Fruit fly (Drosophila melanogaster) whole organism, embryonic: ENCODE results near the gene CG42232.

Experiments used
- Adf1 ChIP-seq: fragments of 200-800 bp; sonication (Bioruptor generic); IDR thresholded peaks from 2 replicates; pipeline ENCODE4 v1.3.6; 2022; ENCODE audit warnings: missing biosample characterization, missing genetic modification characterization
- Asciz ChIP-seq: fragments of 200-800 bp; sonication (Bioruptor generic); optimal IDR thresholded peaks from 2 replicates; lab custom pipeline; 2017; ENCODE audit warnings: missing biosample characterization, mild to moderate bottlenecking, missing genetic modification characterization, missing genetic modification reagents
- Atf3 ChIP-seq: fragments of 200-800 bp; sonication (Bioruptor generic); optimal IDR thresholded peaks from 3 replicates; lab custom pipeline; 2016; ENCODE audit warnings: missing biosample characterization, missing genetic modification characterization
- CG10431 ChIP-seq: fragments of 200-800 bp; sonication (Bioruptor generic); optimal IDR thresholded peaks from 3 replicates; lab custom pipeline; 2018; ENCODE audit warnings: missing biosample characterization, mild to moderate bottlenecking, missing genetic modification characterization
- CG12155 ChIP-seq: fragments of 200-800 bp; sonication (Bioruptor generic); optimal IDR thresholded peaks from 3 replicates; lab custom pipeline; 2016; ENCODE audit warnings: missing biosample characterization, missing genetic modification characterization
- CG13123 ChIP-seq: fragments of 200-800 bp; sonication (Bioruptor generic); optimal IDR thresholded peaks from 2 replicates; lab custom pipeline; 2016; ENCODE audit warnings: missing biosample characterization, missing genetic modification characterization
- CG13775 ChIP-seq: fragments of 200-800 bp; sonication (Bioruptor generic); optimal IDR thresholded peaks from 3 replicates; lab custom pipeline; 2017; ENCODE audit warnings: missing biosample characterization, mild to moderate bottlenecking, missing genetic modification characterization
- CG1603 ChIP-seq: fragments of 200-800 bp; sonication (Bioruptor generic); optimal IDR thresholded peaks from 2 replicates; lab custom pipeline; 2019; ENCODE audit warnings: missing biosample characterization, mild to moderate bottlenecking, missing genetic modification characterization, moderate library complexity
- CG17829 ChIP-seq: fragments of 200-800 bp; optimal IDR thresholded peaks from 2 replicates; lab custom pipeline; 2019; ENCODE audit warnings: missing biosample characterization, mild to moderate bottlenecking, missing genetic modification characterization, moderate library complexity
- CG17912 ChIP-seq: fragments of 200-800 bp; sonication (Bioruptor generic); optimal IDR thresholded peaks from 2 replicates; lab custom pipeline; 2018; ENCODE audit warnings: missing biosample characterization, mild to moderate bottlenecking, missing genetic modification characterization
- CG30403 ChIP-seq: fragments of 200-800 bp; sonication (Bioruptor generic); optimal IDR thresholded peaks from 3 replicates; lab custom pipeline; 2016; ENCODE audit warnings: missing biosample characterization, missing genetic modification characterization
- CG6689 ChIP-seq: fragments of 200-800 bp; sonication (Bioruptor generic); IDR thresholded peaks from 2 replicates; pipeline ENCODE4 v1.3.6; 2022; ENCODE audit warnings: missing biosample characterization, missing genetic modification characterization
- CG6854 ChIP-seq: fragments of 200-800 bp; sonication (Bioruptor generic); optimal IDR thresholded peaks from 3 replicates; lab custom pipeline; 2017; ENCODE audit warnings: missing biosample characterization, mild to moderate bottlenecking, missing genetic modification characterization
- CG7372 ChIP-seq: fragments of 200-800 bp; sonication (Bioruptor generic); IDR thresholded peaks from 2 replicates; pipeline ENCODE4 v1.3.6; 2022; ENCODE audit warnings: missing biosample characterization, missing genetic modification characterization
- CG7745 ChIP-seq: fragments of 200-800 bp; sonication (Bioruptor generic); optimal IDR thresholded peaks from 2 replicates; lab custom pipeline; 2018; ENCODE audit warnings: missing biosample characterization, mild to moderate bottlenecking, missing genetic modification characterization, moderate library complexity
- CG8089 ChIP-seq: fragments of 200-800 bp; sonication (Bioruptor generic); optimal IDR thresholded peaks from 3 replicates; lab custom pipeline; 2016; ENCODE audit warnings: missing biosample characterization, missing genetic modification characterization
- CHES-1-like ChIP-seq: fragments of 200-800 bp; sonication (Bioruptor generic); optimal IDR thresholded peaks from 2 replicates; lab custom pipeline; 2016; ENCODE audit warnings: missing biosample characterization, missing genetic modification characterization
- CrebB ChIP-seq: fragments of 200-800 bp; sonication (Bioruptor generic); optimal IDR thresholded peaks from 3 replicates; lab custom pipeline; 2018; ENCODE audit warnings: missing biosample characterization, mild to moderate bottlenecking, missing genetic modification characterization
- Deaf1 ChIP-seq: fragments of 200-800 bp; optimal IDR thresholded peaks from 3 replicates; lab custom pipeline; 2019; ENCODE audit warnings: missing biosample characterization, mild to moderate bottlenecking, missing genetic modification characterization, moderate library complexity
- Fer3 ChIP-seq: fragments of 200-800 bp; sonication (Bioruptor generic); optimal IDR thresholded peaks from 2 replicates; lab custom pipeline; 2018; ENCODE audit warnings: missing biosample characterization, mild to moderate bottlenecking, missing genetic modification characterization, moderate library complexity
- GATAe ChIP-seq: fragments of 200-800 bp; sonication (Bioruptor generic); conservative IDR thresholded peaks from 2 replicates; pipeline ENCODE4 v1.3.6; 2022; ENCODE audit warnings: missing biosample characterization, missing genetic modification characterization
- HLH4C ChIP-seq: fragments of 200-800 bp; sonication (Bioruptor generic); IDR thresholded peaks from 3 replicates; pipeline ENCODE4 v1.3.6; 2022; ENCODE audit warnings: missing biosample characterization, missing genetic modification characterization; ENCODE audit not compliant: partially characterized antibody
- Hr51 ChIP-seq, 2 experiments: fragments of 200-800 bp; sonication (Bioruptor generic); optimal IDR thresholded peaks; 2 replicates in 1 of 2; 3 replicates in 1 of 2; lab custom pipeline; 2016 to 2018; ENCODE audit warnings: missing biosample characterization in 2 of 2, missing genetic modification characterization in 2 of 2, mild to moderate bottlenecking in 1 of 2, moderate library complexity in 1 of 2
- Kr ChIP-seq: fragments of 200-800 bp; sonication (Bioruptor generic); optimal IDR thresholded peaks from 2 replicates; lab custom pipeline; 2017; ENCODE audit warnings: missing biosample characterization, mild to moderate bottlenecking, missing genetic modification characterization
- MBD-R2 ChIP-seq: fragments of 200-800 bp; sonication (Bioruptor generic); IDR thresholded peaks from 2 replicates; pipeline ENCODE4 v1.3.6; 2022; ENCODE audit warnings: missing biosample characterization, missing genetic modification characterization
- Med ChIP-seq: fragments of 200-800 bp; sonication (Bioruptor generic); peaks from one replicate; lab custom pipeline; 2016; ENCODE audit warnings: missing biosample characterization, missing genetic modification characterization, mild to moderate bottlenecking, inconsistent platforms, moderate library complexity
- Meics ChIP-seq: fragments of 200-800 bp; sonication (Bioruptor generic); optimal IDR thresholded peaks from 2 replicates; lab custom pipeline; 2017; ENCODE audit warnings: missing biosample characterization, mild to moderate bottlenecking, missing genetic modification characterization
- Optix ChIP-seq: fragments of 200-800 bp; sonication (Bioruptor generic); IDR thresholded peaks from 3 replicates; pipeline ENCODE4 v1.3.6; 2022; ENCODE audit warnings: missing biosample characterization, missing genetic modification characterization
- PHDP ChIP-seq: fragments of 200-800 bp; sonication (Bioruptor generic); optimal IDR thresholded peaks from 3 replicates; lab custom pipeline; 2018; ENCODE audit warnings: missing biosample characterization, mild to moderate bottlenecking, missing genetic modification characterization, moderate library complexity
- Sox100B ChIP-seq: fragments of 200-800 bp; sonication (Bioruptor generic); optimal IDR thresholded peaks from 3 replicates; lab custom pipeline; 2018; ENCODE audit warnings: missing biosample characterization, mild to moderate bottlenecking, missing genetic modification characterization
- Spps ChIP-seq: fragments of 200-800 bp; sonication (Bioruptor generic); optimal IDR thresholded peaks from 2 replicates; lab custom pipeline; 2018; ENCODE audit warnings: missing biosample characterization, mild to moderate bottlenecking, missing genetic modification characterization
- amos ChIP-seq: fragments of 200-800 bp; sonication (Bioruptor generic); IDR thresholded peaks from 2 replicates; pipeline ENCODE4 v1.3.6; 2022; ENCODE audit warnings: missing biosample characterization, missing genetic modification characterization; ENCODE audit not compliant: partially characterized antibody
- bcd ChIP-seq: fragments of 200-800 bp; sonication (Bioruptor generic); optimal IDR thresholded peaks from 2 replicates; lab custom pipeline; 2017; ENCODE audit warnings: missing biosample characterization, mild to moderate bottlenecking, missing genetic modification characterization
- cwo ChIP-seq: fragments of 200-800 bp; sonication (Bioruptor generic); optimal IDR thresholded peaks from 3 replicates; lab custom pipeline; 2017; ENCODE audit warnings: missing biosample characterization, missing genetic modification characterization, mild to moderate bottlenecking, moderate library complexity, missing genetic modification reagents
- dmrt99B ChIP-seq: fragments of 200-800 bp; sonication (Bioruptor generic); optimal IDR thresholded peaks from 2 replicates; lab custom pipeline; 2018; ENCODE audit warnings: missing biosample characterization, mild to moderate bottlenecking, missing genetic modification characterization, moderate library complexity
- fd3F ChIP-seq: fragments of 200-800 bp; sonication (Bioruptor generic); optimal IDR thresholded peaks from 2 replicates; lab custom pipeline; 2018; ENCODE audit warnings: missing biosample characterization, mild to moderate bottlenecking, missing genetic modification characterization, moderate library complexity
- grau ChIP-seq: fragments of 200-800 bp; optimal IDR thresholded peaks from 3 replicates; lab custom pipeline; 2019; ENCODE audit warnings: missing biosample characterization, mild to moderate bottlenecking, missing genetic modification characterization, moderate library complexity
- gsb ChIP-seq: fragments of 200-800 bp; sonication (Bioruptor generic); IDR thresholded peaks from 2 replicates; pipeline ENCODE4 v1.3.6; 2022; ENCODE audit warnings: missing biosample characterization, missing genetic modification characterization
- lola ChIP-seq, 3 experiments: fragments of >200 bp in 2 of 3; fragments of 200-800 bp in 1 of 3; sonication (Bioruptor generic) in 1 of 3; optimal IDR thresholded peaks; 2 replicates each; lab custom pipeline; 2017 to 2019; ENCODE audit warnings: missing biosample characterization in 3 of 3, missing genetic modification characterization in 3 of 3, mild to moderate bottlenecking in 1 of 3, moderate library complexity in 1 of 3
- lov ChIP-seq, 2 experiments: fragments of 200-800 bp in 1 of 2; fragments of >200 bp in 1 of 2; sonication (Bioruptor generic) in 1 of 2; IDR thresholded peaks in 1 of 2; optimal IDR thresholded peaks in 1 of 2; 2 replicates in 1 of 2; 3 replicates in 1 of 2; pipeline versions ENCODE4 v1.3.6 to Lab custom; 2017 to 2022; ENCODE audit warnings: missing biosample characterization in 1 of 2, missing genetic modification characterization in 1 of 2
- org-1 ChIP-seq: fragments of 200-800 bp; sonication (Bioruptor generic); optimal IDR thresholded peaks from 2 replicates; lab custom pipeline; 2017; ENCODE audit warnings: missing biosample characterization, missing genetic modification characterization
- peb ChIP-seq: fragments of 200-800 bp; sonication (Bioruptor generic); IDR thresholded peaks from 2 replicates; pipeline ENCODE4 v1.3.6; 2022; ENCODE audit warnings: missing biosample characterization, missing genetic modification characterization
- sens ChIP-seq: fragments of 200-800 bp; sonication (Bioruptor generic); peaks from one replicate; lab custom pipeline; 2016; ENCODE audit warnings: missing biosample characterization, missing genetic modification characterization
- toy ChIP-seq: fragments of 200-800 bp; sonication (Bioruptor generic); IDR thresholded peaks from 2 replicates; pipeline ENCODE4 v1.3.6; 2022; ENCODE audit warnings: missing biosample characterization, missing genetic modification characterization
- unc-4 ChIP-seq: fragments of 200-800 bp; sonication (Bioruptor generic); IDR thresholded peaks from 2 replicates; pipeline ENCODE4 v1.3.6; 2022; ENCODE audit warnings: missing biosample characterization, missing genetic modification characterization; ENCODE audit not compliant: partially characterized antibody
- vnd ChIP-seq: fragments of 200-800 bp; sonication (Bioruptor generic); IDR thresholded peaks from 3 replicates; pipeline ENCODE4 v1.3.6; 2022; ENCODE audit warnings: missing biosample characterization, missing genetic modification characterization; ENCODE audit not compliant: partially characterized antibody
- yki ChIP-seq: fragments of >200 bp; optimal IDR thresholded peaks from 3 replicates; lab custom pipeline; 2018
- zf30C ChIP-seq: fragments of 200-800 bp; sonication (Bioruptor generic); optimal IDR thresholded peaks from 3 replicates; lab custom pipeline; 2018; ENCODE audit warnings: missing biosample characterization, mild to moderate bottlenecking, missing genetic modification characterization

The CG42232 gene

DNA sequence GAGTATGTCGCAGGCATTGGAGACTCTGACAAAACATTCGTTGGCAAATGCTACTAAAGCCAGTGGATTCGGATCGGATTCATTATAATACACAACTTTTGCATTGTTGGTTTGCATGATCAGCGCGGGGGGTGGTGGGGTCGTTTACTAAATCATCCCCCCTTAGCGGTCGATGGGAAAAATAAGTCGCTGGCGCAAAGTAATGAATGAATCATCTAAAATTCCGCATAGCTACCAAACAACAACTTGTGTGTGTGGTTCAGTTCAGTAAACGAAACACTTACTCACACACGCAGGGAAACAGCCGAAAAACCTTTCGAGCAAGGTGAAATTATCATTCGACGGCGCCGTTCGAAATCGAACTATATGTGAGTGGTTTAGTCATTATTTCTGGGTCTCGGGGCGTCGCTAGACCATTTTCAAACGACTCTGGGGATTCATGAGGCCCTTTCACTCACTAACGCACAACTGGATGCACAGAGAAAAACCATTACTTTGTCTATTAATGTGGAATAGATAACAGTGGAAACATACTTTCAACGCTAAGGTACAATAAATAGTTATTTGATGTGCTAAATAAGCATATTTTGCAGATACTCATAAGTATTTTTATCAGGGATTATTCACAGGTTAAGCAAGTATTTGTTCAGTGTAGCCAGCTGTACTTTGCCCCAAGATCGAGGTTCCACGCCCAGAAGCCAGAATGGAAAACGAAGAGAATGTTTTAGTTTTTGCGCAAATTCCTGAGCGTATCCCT, 20.9 kb downstream of the CG42232 start (continued):
- TF ChIP-seq CHES-1-like (GFP tag; lab: Kevin White, UChicago) (no peak), CG7745 (tag; lab: Kevin White, UChicago) (no peak), MBD-R2 (GFP tag; lab: Robert Waterston, UW) (peak; percentile 35; the same call in 1 of the 2 replicates), CG8089 (GFP tag; lab: Kevin White, UChicago) (peak; percentile 30), CG7372 (peak; percentile 71; the same call in 1 of the 2 replicates), unc-4 (GFP tag; lab: Robert Waterston, UW) (no peak), Kr (GFP tag; lab: Kevin White, UChicago) (no peak), yki (lab: Kevin White, UChicago) (no peak), Deaf1 (tag; lab: Kevin White, UChicago) (no peak), GATAe (no peak), bcd (GFP tag; lab: Kevin White, UChicago) (peak; percentile 66), toy (GFP tag; lab: Robert Waterston, UW) (peak; percentile 65), CG1603 (peak; percentile 97), Spps (tag; lab: Kevin White, UChicago) (peak; percentile 68), CG6689 (GFP tag; lab: Robert Waterston, UW) (peak; percentile 72), vnd (no peak), CG6854 (GFP tag; lab: Kevin White, UChicago) (no peak), CG30403 (peak; percentile 70), Sox100B (GFP tag; lab: Kevin White, UChicago) (no peak), CG13775 (GFP tag; lab: Kevin White, UChicago) (peak; percentile 49), CG10431 (GFP tag; lab: Kevin White, UChicago) (no peak), zf30C (GFP tag; lab: Kevin White, UChicago) (peak; percentile 76), dmrt99B (tag; lab: Kevin White, UChicago) (peak; percentile 59), lola (GFP tag; optimal IDR thresholded peaks at IDR 0.05; lab: Kevin White, UChicago) (no peak), Adf1 (GFP tag; lab: Robert Waterston, UW) (no peak), Optix (GFP tag; lab: Robert Waterston, UW) (peak; percentile 75), HLH4C (GFP tag; lab: Robert Waterston, UW) (no peak), cwo (GFP tag; lab: Kevin White, UChicago) (peak; percentile 23), CG17912 (GFP tag; lab: Kevin White, UChicago) (no peak), Meics (GFP tag; lab: Kevin White, UChicago) (peak; percentile 33), gsb (GFP tag; lab: Robert Waterston, UW) (peak; percentile 56), org-1 (no peak), fd3F (GFP tag; lab: Kevin White, UChicago) (peak; percentile 50), Asciz (GFP tag; lab: Kevin White, UChicago) (no peak), CG12155 (peak; percentile 51), CG17829 (tag; lab: Kevin White, UChicago) (no peak), CrebB (peak; percentile 67), peb (peak; percentile 76), PHDP (tag; lab: Kevin White, UChicago) (peak; percentile 79), grau (tag; lab: Kevin White, UChicago) (peak; percentile 60), amos (GFP tag; lab: Robert Waterston, UW) (no peak), sens (peak; percentile 84), Hr51 (GFP tag; optimal IDR thresholded peaks at IDR 0.05; lab: Kevin White, UChicago) (peak in 1 of 2 experiments; percentile 73), Atf3 (peak; percentile 19), CG13123 (peak; percentile 5), lov (optimal IDR thresholded peaks at IDR 0.05; lab: Kevin White, UChicago) (no peak), lov (GFP tag; IDR thresholded peaks at IDR 0.05; lab: Robert Waterston, UW) (peak; percentile 84), Med (GFP tag; lab: Kevin White, UChicago) (peak; percentile 95), Fer3 (tag; lab: Kevin White, UChicago) (peak; percentile 75)
